Fruit fly (Drosophila melanogaster): ENCODE measurements around the gene CG31457.

DNA sequence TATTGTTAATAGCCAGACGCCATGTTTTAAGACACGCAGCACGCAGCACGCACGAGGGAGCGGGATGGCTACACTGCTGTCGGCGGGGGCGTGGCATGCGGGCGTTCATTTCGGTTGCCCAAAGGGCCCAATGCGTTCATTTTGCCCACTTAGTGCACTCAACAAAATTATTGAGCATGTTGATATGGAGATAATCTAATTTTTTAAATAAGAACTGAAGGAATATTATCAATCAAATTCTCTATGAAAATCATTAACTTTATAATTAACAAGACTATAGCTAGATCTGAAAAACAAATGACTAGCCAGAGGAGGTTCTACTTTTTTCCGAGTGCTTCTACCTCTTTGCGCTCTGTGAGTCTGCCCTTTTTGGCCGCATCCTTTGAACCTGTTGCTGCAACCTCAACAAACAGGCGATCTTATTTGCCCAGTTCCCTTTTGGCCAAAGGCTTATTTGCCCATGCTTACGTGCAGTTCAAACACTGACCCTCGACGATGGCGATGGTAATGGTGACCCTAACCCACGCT lies 5.6 kb upstream of the CG31457 start:
- TF ChIP-seq dsx (GFP tag; optimal IDR thresholded peaks at IDR 0.05; ENCODE audit: poor library complexity, severe bottlenecking) (no peak), CG11762 (GFP tag; optimal IDR thresholded peaks at IDR 0.05; ENCODE audit: insufficient read depth) (no peak), achi (GFP tag; optimal IDR thresholded peaks at IDR 0.05) (no peak), eg (GFP tag; IDR thresholded peaks at IDR 0.05) (no peak), Hr39 (GFP tag; optimal IDR thresholded peaks at IDR 0.05) (no peak)

Data from whole organism, prepupa.